Worm (Caenorhabditis elegans) whole organism, mixed stage, embryonic: ENCODE measurements around the gene C17F4.7.

ENCODE experiments used
- ces-1 ChIP-seq: fragments of 150-350 bp; optimal IDR thresholded peaks from 2 replicates; lab custom pipeline; 2014; ENCODE audit warnings: missing biosample characterization, missing genetic modification reagents, missing genetic modification characterization
- lin-13 ChIP-seq: fragments of 150-350 bp; optimal IDR thresholded peaks from 2 replicates; lab custom pipeline; 2014; ENCODE audit warnings: missing biosample characterization, missing genetic modification characterization
- nhr-2 ChIP-seq: fragments of 150-350 bp; optimal IDR thresholded peaks from 2 replicates; lab custom pipeline; 2014; ENCODE audit warnings: missing biosample characterization, missing genetic modification characterization
- nhr-237 ChIP-seq: fragments of 150-350 bp; optimal IDR thresholded peaks from 2 replicates; lab custom pipeline; 2014; ENCODE audit warnings: missing biosample characterization, missing genetic modification characterization
- nhr-76 ChIP-seq: sonication (generic microtip); optimal IDR thresholded peaks from 2 replicates; lab custom pipeline; 2017; ENCODE audit warnings: missing biosample characterization, missing genetic modification characterization
- snpc-4 ChIP-seq: fragments of 150-350 bp; optimal IDR thresholded peaks from 2 replicates; lab custom pipeline; 2014; ENCODE audit warnings: missing biosample characterization, missing genetic modification characterization
- unc-39 ChIP-seq: fragments of 150-350 bp; optimal IDR thresholded peaks from 2 replicates; lab custom pipeline; 2014; ENCODE audit warnings: missing biosample characterization, missing genetic modification characterization
- unc-62 ChIP-seq: fragments of 150-350 bp; optimal IDR thresholded peaks from 2 replicates; lab custom pipeline; 2014; ENCODE audit warnings: missing biosample characterization, missing genetic modification reagents, missing genetic modification characterization
- ztf-11 ChIP-seq: fragments of 150-350 bp; optimal IDR thresholded peaks from 2 replicates; lab custom pipeline; 2014; ENCODE audit warnings: missing biosample characterization, missing genetic modification characterization

- TF ChIP-seq unc-62 (GFP tag; lab: Kevin White, UChicago) (no peak), nhr-76 (tag; lab: Kevin White, UChicago) (no peak), nhr-237 (tag; lab: Kevin White, UChicago) (no peak), nhr-2 (tag; lab: Kevin White, UChicago) (no peak), unc-39 (tag; lab: Kevin White, UChicago) (no peak), ztf-11 (tag; lab: Kevin White, UChicago) (no peak), lin-13 (tag; lab: Kevin White, UChicago) (no peak), ces-1 (GFP tag; lab: Kevin White, UChicago) (no peak), snpc-4 (tag; lab: Kevin White, UChicago) (no peak)
These were observed 38.7 kb upstream of the C17F4.7 start, which contains the start of gene scl-15 for ce11 chrII:3284558-3284957.
